Worm (Caenorhabditis elegans): Measurements from ENCODE around the gene lron-12.

DNA sequence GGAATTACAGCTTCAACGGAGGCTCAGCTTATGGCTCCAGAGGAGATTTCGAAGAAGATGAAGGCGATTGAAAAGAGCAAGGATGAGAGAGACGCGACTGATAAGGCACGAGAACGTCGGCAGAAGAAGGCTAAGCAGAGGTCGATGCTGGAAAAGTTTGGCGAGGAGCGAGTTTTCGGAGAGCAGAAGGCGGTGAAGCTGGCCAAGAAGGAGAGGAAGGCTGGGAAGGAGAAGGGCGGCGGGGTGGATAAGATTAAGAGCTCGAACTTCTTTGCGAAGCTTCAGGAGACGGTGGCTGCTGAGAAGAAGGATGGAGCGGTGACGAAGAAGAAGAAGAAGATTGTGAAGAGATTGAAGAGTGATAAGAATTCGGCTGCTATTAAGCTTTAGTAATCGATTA, 40.9 kb upstream of the lron-12 start:
- TF ChIP-seq mel-28 (tag; optimal IDR thresholded peaks at IDR 0.05; ENCODE audit: borderline replicate concordance) (no peak), egl-44 (GFP tag; IDR thresholded peaks at IDR 0.05) (no peak), attf-3 (GFP tag; conservative IDR thresholded peaks at IDR 0.05) (no peak)

Data from whole organism, young adult.